Worm (Caenorhabditis elegans) whole organism, L4 larva: Measurements from ENCODE around the gene nhr-155.

Experiments
- aha-1 ChIP-seq: fragments of 150-350 bp; peaks from one replicate; lab custom pipeline; 2014; ENCODE audit warnings: missing biosample characterization, missing genetic modification characterization
- ceh-32 ChIP-seq: sonication (generic microtip); optimal IDR thresholded peaks from 2 replicates; lab custom pipeline; 2016; ENCODE audit warnings: mild to moderate bottlenecking, missing genetic modification characterization, missing compliant biosample characterization; ENCODE audit not compliant: poor library complexity
- cey-2 ChIP-seq: sonication (generic microtip); optimal IDR thresholded peaks from 3 replicates; lab custom pipeline; 2017; ENCODE audit warnings: missing genetic modification characterization, mild to moderate bottlenecking, missing compliant biosample characterization, antibody characterized with exemption, borderline replicate concordance; ENCODE audit not compliant: insufficient read depth
- daf-19 ChIP-seq: fragments of 200-800 bp; sonication (Bioruptor generic); conservative IDR thresholded peaks from 2 replicates; pipeline ENCODE4 v1.3.6; 2022; ENCODE audit warnings: missing genetic modification characterization, missing compliant biosample characterization
- daf-8 ChIP-seq: fragments of 200-800 bp; sonication (Bioruptor generic); IDR thresholded peaks from 2 replicates; pipeline ENCODE4 v1.3.6; 2022; ENCODE audit warnings: missing genetic modification characterization, missing compliant biosample characterization
- dmd-6 ChIP-seq: fragments of 200-800 bp; sonication (Bioruptor generic); IDR thresholded peaks from 2 replicates; pipeline ENCODE4 v1.3.6; 2022; ENCODE audit warnings: missing genetic modification reagents, missing genetic modification characterization, missing compliant biosample characterization
- fos-1 ChIP-seq: fragments of 150-350 bp; optimal IDR thresholded peaks from 2 replicates; lab custom pipeline; 2014; ENCODE audit warnings: missing biosample characterization, missing genetic modification characterization
- gei-8 ChIP-seq: fragments of 200-800 bp; sonication (Bioruptor generic); optimal IDR thresholded peaks from 2 replicates; lab custom pipeline; 2018; ENCODE audit warnings: mild to moderate bottlenecking, missing genetic modification characterization, missing compliant biosample characterization
- hlh-11 ChIP-seq: fragments of 200-800 bp; sonication (Bioruptor generic); optimal IDR thresholded peaks from 2 replicates; lab custom pipeline; 2018; ENCODE audit warnings: mild to moderate bottlenecking, missing genetic modification characterization, missing compliant biosample characterization
- lin-1 ChIP-seq: fragments of 200-800 bp; sonication (Bioruptor generic); IDR thresholded peaks from 2 replicates; pipeline ENCODE4 v1.3.6; 2022; ENCODE audit warnings: missing genetic modification reagents, missing genetic modification characterization, missing compliant biosample characterization
- lin-13 ChIP-seq: fragments of 150-350 bp; optimal IDR thresholded peaks from 2 replicates; lab custom pipeline; 2014; ENCODE audit warnings: missing biosample characterization, missing genetic modification reagents, missing genetic modification characterization
- lin-15B ChIP-seq: fragments of 150-350 bp; sonication (generic microtip); optimal IDR thresholded peaks from 3 replicates; lab custom pipeline; 2014; ENCODE audit warnings: missing biosample characterization, missing genetic modification characterization
- lir-3 ChIP-seq: sonication (generic microtip); optimal IDR thresholded peaks from 2 replicates; lab custom pipeline; 2016; ENCODE audit warnings: mild to moderate bottlenecking, missing genetic modification characterization, missing compliant biosample characterization
- madf-9 ChIP-seq: fragments of 200-800 bp; sonication (Bioruptor generic); conservative IDR thresholded peaks from 2 replicates; pipeline ENCODE4 v1.3.6; 2022; ENCODE audit warnings: missing genetic modification reagents, missing genetic modification characterization, missing compliant biosample characterization
- mep-1 ChIP-seq: fragments of 150-350 bp; sonication (generic microtip); optimal IDR thresholded peaks from 3 replicates; lab custom pipeline; 2014; ENCODE audit warnings: missing biosample characterization, missing genetic modification characterization
- mes-2 ChIP-seq: sonication (generic microtip); optimal IDR thresholded peaks from 2 replicates; lab custom pipeline; 2016; ENCODE audit warnings: missing genotype, mild to moderate bottlenecking, missing genetic modification characterization, missing compliant biosample characterization; ENCODE audit not compliant: poor library complexity, severe bottlenecking
- mxl-2 ChIP-seq: fragments of 200-800 bp; sonication (Bioruptor generic); conservative IDR thresholded peaks from 2 replicates; pipeline ENCODE4 v1.3.6; 2022; ENCODE audit warnings: missing genetic modification reagents, missing genetic modification characterization, missing compliant biosample characterization
- nhr-237 ChIP-seq: sonication (generic microtip); optimal IDR thresholded peaks from 2 replicates; lab custom pipeline; 2017; ENCODE audit warnings: missing biosample characterization, missing genetic modification characterization
- nhr-48 ChIP-seq: sonication (generic microtip); optimal IDR thresholded peaks from 2 replicates; lab custom pipeline; 2016; ENCODE audit warnings: mild to moderate bottlenecking, missing genetic modification characterization, missing compliant biosample characterization
- nhr-6 ChIP-seq: fragments of 150-350 bp; optimal IDR thresholded peaks from 2 replicates; lab custom pipeline; 2014; ENCODE audit warnings: missing biosample characterization, missing genetic modification characterization
- nhr-76 ChIP-seq: fragments of 150-350 bp; optimal IDR thresholded peaks from 2 replicates; lab custom pipeline; 2014; ENCODE audit warnings: missing biosample characterization, missing genetic modification characterization
- nhr-77 ChIP-seq: fragments of 150-350 bp; optimal IDR thresholded peaks from 2 replicates; lab custom pipeline; 2014; ENCODE audit warnings: missing biosample characterization, missing genetic modification characterization
- pha-4 ChIP-seq, 2 experiments: fragments of 150-350 bp in 1 of 2; fragments of 200-800 bp in 1 of 2; sonication (Bioruptor generic) in 1 of 2; IDR thresholded peaks in 1 of 2; optimal IDR thresholded peaks in 1 of 2; 2 replicates each; pipeline versions ENCODE4 v1.3.6 to Lab custom; 2014 to 2022; ENCODE audit warnings: missing genetic modification characterization in 2 of 2, missing genetic modification reagents in 2 of 2, missing biosample characterization in 1 of 2, missing compliant biosample characterization in 1 of 2
- pqm-1 ChIP-seq: sonication (generic microtip); optimal IDR thresholded peaks from 2 replicates; lab custom pipeline; 2017; ENCODE audit warnings: missing biosample characterization, missing genetic modification characterization
- set-16 ChIP-seq: fragments of 200-800 bp; sonication (Bioruptor generic); IDR thresholded peaks from 2 replicates; pipeline ENCODE4 v1.3.6; 2022; ENCODE audit warnings: missing genetic modification reagents, missing genetic modification characterization, missing compliant biosample characterization
- skn-1 ChIP-seq: fragments of 150-350 bp; optimal IDR thresholded peaks from 2 replicates; lab custom pipeline; 2014; ENCODE audit warnings: missing biosample characterization, missing genetic modification characterization
- snpc-4 ChIP-seq: fragments of 150-350 bp; optimal IDR thresholded peaks from 2 replicates; lab custom pipeline; 2014; ENCODE audit warnings: missing biosample characterization, missing genetic modification characterization
- tra-1 ChIP-seq: fragments of 200-800 bp; sonication (Bioruptor generic); IDR thresholded peaks from 2 replicates; pipeline ENCODE4 v1.3.6; 2022; ENCODE audit warnings: missing genetic modification reagents, missing genetic modification characterization, missing compliant biosample characterization
- zfp-2 ChIP-seq: sonication (generic microtip); optimal IDR thresholded peaks from 2 replicates; lab custom pipeline; 2016; ENCODE audit warnings: mild to moderate bottlenecking, missing genetic modification characterization, missing compliant biosample characterization
- zfp-3 ChIP-seq: fragments of 200-800 bp; sonication (Bioruptor generic); conservative IDR thresholded peaks from 2 replicates; pipeline ENCODE4 v1.3.6; 2022; ENCODE audit warnings: missing genetic modification reagents, missing genetic modification characterization, missing compliant biosample characterization
- zip-11 ChIP-seq: fragments of 200-800 bp; sonication (Bioruptor generic); IDR thresholded peaks from 2 replicates; pipeline ENCODE4 v1.3.6; 2022; ENCODE audit warnings: missing genetic modification characterization, missing compliant biosample characterization
- zip-2 ChIP-seq: fragments of 150-350 bp; optimal IDR thresholded peaks from 2 replicates; lab custom pipeline; 2014; ENCODE audit warnings: missing biosample characterization, missing genetic modification characterization
- ztf-7 ChIP-seq: fragments of 150-350 bp; optimal IDR thresholded peaks from 2 replicates; lab custom pipeline; 2014; ENCODE audit warnings: missing biosample characterization, missing genetic modification characterization

The nhr-155 gene

ce11 chrV:494284-494683 is 45.0 kb upstream of the nhr-155 start, which contains the start of gene nhr-131 (continued):
- TF ChIP-seq snpc-4 (no peak), dmd-6 (peak; percentile 77), hlh-11 (tag; lab: Kevin White, UChicago) (peak; percentile 51), nhr-76 (tag; lab: Kevin White, UChicago) (no peak), aha-1 (tag; lab: Kevin White, UChicago) (peak; percentile 38), mep-1 (tag; lab: Kevin White, UChicago) (no peak), lin-15B (tag; lab: Kevin White, UChicago) (no peak), pqm-1 (peak; percentile 62), skn-1 (no peak), mes-2 (tag; lab: Kevin White, UChicago) (peak; percentile 36), lin-13 (no peak), nhr-77 (peak; percentile 38), lin-1 (GFP tag; lab: Robert Waterston, UW) (peak; percentile 58; the same call in 1 of the 2 replicates), zfp-2 (no peak), mxl-2 (GFP tag; lab: Robert Waterston, UW) (no peak), ztf-7 (tag; lab: Kevin White, UChicago) (no peak), zip-11 (GFP tag; lab: Robert Waterston, UW) (no peak), nhr-237 (tag; lab: Kevin White, UChicago) (no peak), fos-1 (tag; lab: Kevin White, UChicago) (no peak)

ce11 chrV:497399-497798 is 41.9 kb upstream of the nhr-155 start, which contains the start of gene T01G6.1:
TSS of gene T01G6.1 (plus strand) at chrV:497699.
- TF ChIP-seq aha-1 (tag; lab: Kevin White, UChicago): peak; percentile 22
- TF ChIP-seq tra-1 (GFP tag; lab: Robert Waterston, UW): no peak
- TF ChIP-seq, all 104 proteins: peak for 1

ce11 chrV:500535-500934 is 38.7 kb upstream of the nhr-155 start:
- TF ChIP-seq aha-1 (tag; lab: Kevin White, UChicago) (no peak), set-16 (GFP tag; lab: Robert Waterston, UW) (peak; percentile 54; the same call in 1 of the 2 replicates), ceh-32 (tag; lab: Kevin White, UChicago) (no peak), zip-2 (tag; lab: Kevin White, UChicago) (no peak), lin-15B (tag; lab: Kevin White, UChicago) (no peak), mxl-2 (GFP tag; lab: Robert Waterston, UW) (no peak), lir-3 (no peak)
- TF ChIP-seq, all 104 proteins: peak for 1

ce11 chrV:501230-501629 is 38.0 kb upstream of the nhr-155 start, which contains the start of gene str-256:
TSS of gene str-256 (minus strand) at chrV:501330.
- TF ChIP-seq tra-1 (GFP tag; lab: Robert Waterston, UW) (no peak), nhr-48 (tag; lab: Kevin White, UChicago) (no peak), lin-15B (tag; lab: Kevin White, UChicago) (no peak), zfp-3 (GFP tag; lab: Robert Waterston, UW) (no peak), daf-8 (GFP tag; lab: Robert Waterston, UW) (no peak), pha-4 (GFP tag; IDR thresholded peaks at IDR 0.05; lab: Robert Waterston, UW) (no peak), pha-4 (tag; optimal IDR thresholded peaks at IDR 0.05; lab: Kevin White, UChicago) (no peak), hlh-11 (tag; lab: Kevin White, UChicago) (no peak), zip-2 (tag; lab: Kevin White, UChicago) (no peak), daf-19 (no peak), madf-9 (GFP tag; lab: Robert Waterston, UW) (no peak), gei-8 (GFP tag; lab: Kevin White, UChicago) (no peak), nhr-6 (tag; lab: Kevin White, UChicago) (no peak), cey-2 (tag; lab: Kevin White, UChicago) (no peak)
- TF ChIP-seq, all 104 proteins: peak for 0
